Fruit fly (Drosophila melanogaster): Measurements from ENCODE around the gene CG3638.

dm6 chrX:1236475-1236874, at the start of gene CG3638:
- TF ChIP-seq EcR (GFP tag; optimal IDR thresholded peaks at IDR 0.05) (no peak), pan (optimal IDR thresholded peaks at IDR 0.05) (no peak)
